Worm (Caenorhabditis elegans) whole organism, late embryonic: Measurements from ENCODE around the gene appg-1.

Experiments
- C08G9.2 ChIP-seq: sonication (generic microtip); optimal IDR thresholded peaks from 2 replicates; lab custom pipeline; 2016; ENCODE audit warnings: mild to moderate bottlenecking, missing genetic modification characterization, moderate library complexity, missing compliant biosample characterization
- F13H6.1 ChIP-seq: sonication (generic microtip); optimal IDR thresholded peaks from 2 replicates; lab custom pipeline; 2016; ENCODE audit warnings: missing genetic modification characterization, missing compliant biosample characterization
- K02D7.2 ChIP-seq: sonication (generic microtip); optimal IDR thresholded peaks from 2 replicates; lab custom pipeline; 2017; ENCODE audit warnings: mild to moderate bottlenecking, missing genetic modification characterization, missing compliant biosample characterization
- ceh-2 ChIP-seq: sonication (generic microtip); optimal IDR thresholded peaks from 2 replicates; lab custom pipeline; 2016; ENCODE audit warnings: missing genotype, missing genetic modification characterization, missing compliant biosample characterization
- ceh-22 ChIP-seq: sonication (generic microtip); optimal IDR thresholded peaks from 2 replicates; lab custom pipeline; 2017; ENCODE audit warnings: missing biosample characterization, missing genetic modification characterization
- ceh-24 ChIP-seq: sonication (generic microtip); optimal IDR thresholded peaks from 2 replicates; lab custom pipeline; 2016; ENCODE audit warnings: mild to moderate bottlenecking, missing genetic modification characterization, missing compliant biosample characterization
- ceh-34 ChIP-seq: sonication (generic microtip); optimal IDR thresholded peaks from 2 replicates; lab custom pipeline; 2016; ENCODE audit warnings: mild to moderate bottlenecking, missing genetic modification characterization, missing compliant biosample characterization
- ceh-48 ChIP-seq: sonication (generic microtip); optimal IDR thresholded peaks from 2 replicates; lab custom pipeline; 2016; ENCODE audit warnings: missing genetic modification characterization, inconsistent platforms, missing compliant biosample characterization
- ceh-6 ChIP-seq: fragments of 200-800 bp; sonication (Bioruptor generic); optimal IDR thresholded peaks from 2 replicates; lab custom pipeline; 2018; ENCODE audit warnings: mild to moderate bottlenecking, missing genetic modification characterization, missing compliant biosample characterization
- che-1 ChIP-seq: sonication (generic microtip); optimal IDR thresholded peaks from 2 replicates; lab custom pipeline; 2016; ENCODE audit warnings: mild to moderate bottlenecking, missing genetic modification characterization, missing compliant biosample characterization
- dve-1 ChIP-seq: sonication (generic microtip); optimal IDR thresholded peaks from 2 replicates; lab custom pipeline; 2017; ENCODE audit warnings: antibody characterized with exemption, mild to moderate bottlenecking, missing genetic modification characterization, missing compliant biosample characterization
- elt-2 ChIP-seq: sonication (generic microtip); optimal IDR thresholded peaks from 2 replicates; lab custom pipeline; 2016; ENCODE audit warnings: missing genetic modification reagents, missing genetic modification characterization, missing compliant biosample characterization
- ets-4 ChIP-seq: sonication (generic microtip); optimal IDR thresholded peaks from 2 replicates; lab custom pipeline; 2016; ENCODE audit warnings: missing genetic modification characterization, missing compliant biosample characterization
- fax-1 ChIP-seq: sonication (generic microtip); optimal IDR thresholded peaks from 2 replicates; lab custom pipeline; 2016; ENCODE audit warnings: missing genotype, missing genetic modification characterization, missing compliant biosample characterization
- fkh-10 ChIP-seq: fragments of 150-350 bp; optimal IDR thresholded peaks from 2 replicates; lab custom pipeline; 2014; ENCODE audit warnings: missing biosample characterization, missing genetic modification reagents, missing genetic modification characterization
- gmeb-2 ChIP-seq: sonication (generic microtip); optimal IDR thresholded peaks from 2 replicates; lab custom pipeline; 2016; ENCODE audit warnings: missing genetic modification characterization, inconsistent platforms, missing compliant biosample characterization
- hlh-15 ChIP-seq: sonication (generic microtip); optimal IDR thresholded peaks from 2 replicates; lab custom pipeline; 2016; ENCODE audit warnings: missing genetic modification characterization, missing compliant biosample characterization
- lin-11 ChIP-seq: fragments of 200-800 bp; sonication (Bioruptor generic); optimal IDR thresholded peaks from 2 replicates; lab custom pipeline; 2018; ENCODE audit warnings: mild to moderate bottlenecking, missing genetic modification characterization, missing compliant biosample characterization
- nfya-1 ChIP-seq: sonication (generic microtip); optimal IDR thresholded peaks from 2 replicates; lab custom pipeline; 2017; ENCODE audit warnings: missing genetic modification characterization, mild to moderate bottlenecking, missing compliant biosample characterization, antibody characterized with exemption, moderate library complexity
- nhr-11 ChIP-seq: fragments of 150-350 bp; optimal IDR thresholded peaks from 2 replicates; lab custom pipeline; 2014; ENCODE audit warnings: missing biosample characterization, missing genetic modification characterization
- npax-4 ChIP-seq: sonication (generic microtip); optimal IDR thresholded peaks from 2 replicates; lab custom pipeline; 2016; ENCODE audit warnings: missing genetic modification characterization, missing compliant biosample characterization
- pag-3 ChIP-seq: sonication (generic microtip); optimal IDR thresholded peaks from 2 replicates; lab custom pipeline; 2016; ENCODE audit warnings: missing compliant biosample characterization, missing genetic modification characterization, borderline replicate concordance
- pax-1 ChIP-seq: fragments of 150-350 bp; optimal IDR thresholded peaks from 2 replicates; lab custom pipeline; 2014; ENCODE audit warnings: missing biosample characterization, missing genetic modification characterization
- pros-1 ChIP-seq: fragments of 150-350 bp; optimal IDR thresholded peaks from 2 replicates; lab custom pipeline; 2014; ENCODE audit warnings: missing biosample characterization, missing genetic modification reagents, missing genetic modification characterization
- ref-2 ChIP-seq: sonication (generic microtip); optimal IDR thresholded peaks from 2 replicates; lab custom pipeline; 2016; ENCODE audit warnings: missing genetic modification characterization, missing compliant biosample characterization
- sox-2 ChIP-seq: fragments of 200-800 bp; sonication (Bioruptor generic); IDR thresholded peaks from 2 replicates; pipeline ENCODE4 v1.3.6; 2022; ENCODE audit warnings: missing genetic modification reagents, missing genetic modification characterization, missing compliant biosample characterization
- sox-4 ChIP-seq: sonication (generic microtip); optimal IDR thresholded peaks from 2 replicates; lab custom pipeline; 2017; ENCODE audit warnings: mild to moderate bottlenecking, missing genetic modification characterization, inconsistent platforms, missing compliant biosample characterization
- tbx-7 ChIP-seq: sonication (generic microtip); optimal IDR thresholded peaks from 2 replicates; lab custom pipeline; 2016; ENCODE audit warnings: missing genotype, missing genetic modification characterization, missing compliant biosample characterization
- unc-3 ChIP-seq, 2 experiments: fragments of 200-800 bp in 1 of 2; sonication (Bioruptor generic) in 1 of 2; sonication (generic microtip) in 1 of 2; conservative IDR thresholded peaks in 1 of 2; optimal IDR thresholded peaks in 1 of 2; 2 replicates each; pipeline versions ENCODE4 v1.3.6 to Lab custom; 2016 to 2022; ENCODE audit warnings: missing compliant biosample characterization in 2 of 2, missing genetic modification characterization in 2 of 2, missing genetic modification reagents in 1 of 2
- unc-42 ChIP-seq: sonication (generic microtip); optimal IDR thresholded peaks from 2 replicates; lab custom pipeline; 2016; ENCODE audit warnings: missing genotype, missing genetic modification characterization, missing compliant biosample characterization
- unc-55 ChIP-seq: sonication (generic microtip); optimal IDR thresholded peaks from 2 replicates; lab custom pipeline; 2017; ENCODE audit warnings: missing biosample characterization, missing genetic modification reagents, missing genetic modification characterization
- unc-86 ChIP-seq: sonication (generic microtip); optimal IDR thresholded peaks from 2 replicates; lab custom pipeline; 2016; ENCODE audit warnings: missing genetic modification characterization, missing compliant biosample characterization
- zip-5 ChIP-seq: sonication (generic microtip); optimal IDR thresholded peaks from 2 replicates; lab custom pipeline; 2016; ENCODE audit warnings: missing genetic modification characterization, missing compliant biosample characterization

The appg-1 gene

DNA sequence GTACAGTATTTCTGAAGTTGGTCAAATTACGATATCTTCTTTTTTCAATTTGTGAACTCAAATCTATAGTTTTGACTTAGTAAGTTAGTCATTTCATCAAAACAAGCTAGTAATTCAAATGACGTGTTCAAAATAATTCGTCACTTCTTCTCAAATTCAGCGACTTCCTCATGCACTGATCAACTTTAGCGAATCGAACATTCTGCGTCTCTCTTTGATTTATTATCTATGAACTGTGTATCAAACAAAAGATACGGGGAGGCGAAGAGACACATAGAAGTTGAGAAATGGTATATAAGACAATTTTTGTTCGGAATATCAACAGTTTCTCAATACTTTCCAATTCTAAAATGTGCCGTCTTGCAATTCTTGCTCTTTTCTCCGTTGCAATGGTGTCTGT, 13.9 kb upstream of the appg-1 start, which contains the start of gene srlf-34:
TSS of gene srlf-34 (plus strand) at position 321 of the 400 bp plus-strand sequence.
- TF ChIP-seq dve-1 (tag; lab: Kevin White, UChicago) (no peak), lin-11 (tag; lab: Kevin White, UChicago) (no peak), gmeb-2 (tag; lab: Kevin White, UChicago) (no peak), fax-1 (tag; lab: Kevin White, UChicago) (no peak), fkh-10 (GFP tag; lab: Kevin White, UChicago) (no peak), ceh-24 (tag; lab: Kevin White, UChicago) (no peak), pax-1 (no peak), unc-55 (no peak), ref-2 (tag; lab: Kevin White, UChicago) (no peak)

DNA sequence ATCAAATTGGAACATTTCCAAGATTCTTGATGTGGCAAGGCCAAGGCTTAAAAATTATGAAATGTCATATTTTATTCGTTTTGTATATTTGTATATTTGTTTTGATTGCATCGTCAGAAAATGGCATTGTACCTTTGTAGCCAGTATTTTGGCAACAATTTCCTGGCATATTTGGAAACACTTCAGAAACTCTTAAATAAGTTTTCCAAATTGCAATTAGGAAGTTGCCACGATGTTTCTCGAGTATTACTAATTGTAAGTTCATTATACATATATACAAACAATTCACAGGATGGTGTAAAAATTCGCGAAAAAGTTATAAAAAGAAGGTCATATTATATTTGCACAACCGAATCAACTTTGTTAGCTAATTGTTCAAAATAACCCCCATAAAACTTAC, 10.6 kb upstream of the appg-1 start, which contains the start of gene idpp-8:
TSS of gene idpp-8 (plus strand) at position 301 of the 400 bp plus-strand sequence.
- TF ChIP-seq ceh-6 (GFP tag; lab: Kevin White, UChicago) (no peak), lin-11 (tag; lab: Kevin White, UChicago) (no peak), zip-5 (tag; lab: Kevin White, UChicago) (no peak), sox-2 (no peak), C08G9.2 (tag; lab: Kevin White, UChicago) (no peak), gmeb-2 (tag; lab: Kevin White, UChicago) (no peak), unc-55 (no peak), tbx-7 (no peak), unc-42 (no peak), nhr-11 (no peak), ets-4 (no peak), ceh-48 (tag; lab: Kevin White, UChicago) (no peak), ceh-22 (no peak), K02D7.2 (tag; lab: Kevin White, UChicago) (no peak), dve-1 (tag; lab: Kevin White, UChicago) (no peak), pax-1 (no peak), che-1 (no peak), ref-2 (tag; lab: Kevin White, UChicago) (no peak), F13H6.1 (no peak), unc-3 (GFP tag; conservative IDR thresholded peaks at IDR 0.05; lab: Robert Waterston, UW) (no peak), unc-3 (tag; optimal IDR thresholded peaks at IDR 0.05; lab: Kevin White, UChicago) (no peak)

DNA sequence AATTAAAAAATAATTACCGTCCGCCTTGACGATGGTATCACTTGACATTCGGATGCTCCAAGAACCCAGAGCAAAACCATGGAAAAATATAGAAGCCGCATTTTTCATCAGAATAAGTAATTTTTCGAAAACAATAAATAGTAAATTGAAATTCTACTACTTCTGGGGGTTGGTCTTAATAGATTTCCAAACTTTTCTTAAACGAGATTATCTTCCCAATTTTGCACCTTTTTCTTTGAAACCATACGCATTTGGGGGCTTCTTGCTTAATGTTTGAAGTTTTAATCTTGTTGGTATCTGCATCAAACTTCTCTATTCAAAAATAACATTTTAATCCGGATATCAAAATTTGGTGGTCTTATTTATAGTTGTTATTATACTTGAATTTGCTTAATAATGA, 9.7 kb upstream of the appg-1 start, which contains the start of gene gcy-5:
TSS of gene gcy-5 (minus strand) at position 101 of the 400 bp plus-strand sequence.
- TF ChIP-seq ceh-34 (tag; lab: Kevin White, UChicago) = no peak
- no peak for TF ChIP-seq nhr-11
- TF ChIP-seq zip-5 (tag; lab: Kevin White, UChicago) = no peak
- no peak for TF ChIP-seq npax-4
- TF ChIP-seq hlh-15 (tag; lab: Kevin White, UChicago) = no peak
- TF ChIP-seq unc-42 = no peak

DNA sequence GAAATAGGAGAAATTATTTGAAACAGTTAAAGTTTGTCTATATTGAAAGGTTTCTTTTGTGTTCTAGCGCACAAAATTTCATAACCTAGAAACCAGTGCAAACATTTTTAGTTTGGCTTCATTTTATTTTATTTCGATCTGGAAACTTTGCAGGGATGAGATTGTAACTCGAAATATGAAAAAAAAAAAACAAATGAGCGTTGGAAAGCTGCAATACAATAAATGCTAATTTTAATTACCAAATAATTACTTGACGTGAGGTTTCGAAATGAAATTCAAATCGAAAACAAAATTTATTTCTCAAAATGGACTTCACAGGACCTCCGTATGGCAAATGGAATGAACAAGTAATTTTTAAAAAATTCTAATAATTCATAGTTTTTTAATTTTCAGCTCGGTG, 8.8 kb upstream of the appg-1 start, which contains the start of gene M02G9.4:
TSS of gene M02G9.4 (plus strand) at position 301 of the 400 bp plus-strand sequence.
- TF ChIP-seq ceh-2 (tag; lab: Kevin White, UChicago) (no peak), pag-3 (no peak), nhr-11 (no peak), fax-1 (tag; lab: Kevin White, UChicago) (no peak), ref-2 (tag; lab: Kevin White, UChicago) (no peak), nfya-1 (tag; lab: Kevin White, UChicago) (no peak), sox-4 (tag; lab: Kevin White, UChicago) (no peak), unc-42 (no peak), unc-86 (tag; lab: Kevin White, UChicago) (no peak), pros-1 (tag; lab: Kevin White, UChicago) (no peak)

DNA sequence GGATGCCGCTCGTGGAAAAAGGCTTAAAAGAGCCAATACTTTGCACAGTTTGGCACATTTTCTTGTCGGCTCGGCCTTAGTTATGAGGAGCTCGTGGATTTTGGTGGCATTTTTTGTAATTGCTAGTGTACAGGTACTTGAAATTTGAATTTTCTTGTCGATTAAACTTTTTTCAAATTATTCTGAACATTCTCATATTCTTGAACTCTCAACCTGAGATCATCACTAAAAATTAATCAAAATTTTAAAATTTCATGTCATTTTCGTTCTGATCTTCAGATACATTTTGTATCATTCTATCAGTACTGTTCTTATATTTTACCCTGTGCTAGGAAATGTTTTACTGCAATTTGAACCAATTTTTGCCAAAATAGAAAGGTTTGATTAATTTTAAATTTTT, 4.4 kb upstream of the appg-1 start, which contains the start of gene idpp-4:
TSS of gene idpp-4 (plus strand) at position 51 of the 400 bp plus-strand sequence.
- TF ChIP-seq lin-11 (tag; lab: Kevin White, UChicago) (no peak), sox-2 (no peak), unc-3 (GFP tag; conservative IDR thresholded peaks at IDR 0.05; lab: Robert Waterston, UW) (no peak), unc-3 (tag; optimal IDR thresholded peaks at IDR 0.05; lab: Kevin White, UChicago) (no peak), elt-2 (tag; lab: Kevin White, UChicago) (no peak), pag-3 (no peak)
